Worm (Caenorhabditis elegans) whole organism, L2 larva: ENCODE data around the gene eri-9.

ENCODE experiments used
- blmp-1 ChIP-seq: sonication (generic microtip); optimal IDR thresholded peaks from 2 replicates; lab custom pipeline; 2017; ENCODE audit warnings: missing genetic modification characterization, mild to moderate bottlenecking, missing compliant biosample characterization, antibody characterized with exemption, moderate library complexity; ENCODE audit not compliant: insufficient read depth
- elt-1 ChIP-seq: fragments of 150-350 bp; optimal IDR thresholded peaks from 2 replicates; lab custom pipeline; 2014; ENCODE audit warnings: missing biosample characterization, missing genetic modification characterization
- elt-3 ChIP-seq: sonication (generic microtip); optimal IDR thresholded peaks from 2 replicates; lab custom pipeline; 2017; ENCODE audit warnings: missing biosample characterization, missing genetic modification characterization
- lsy-2 ChIP-seq, 2 experiments: fragments of 150-350 bp in 1 of 2; sonication (generic microtip) in 1 of 2; optimal IDR thresholded peaks; 2 replicates each; lab custom pipeline; 2014 to 2017; ENCODE audit warnings: missing biosample characterization in 2 of 2, missing genetic modification characterization in 2 of 2
- nhr-11 ChIP-seq: fragments of 150-350 bp; optimal IDR thresholded peaks from 2 replicates; lab custom pipeline; 2014; ENCODE audit warnings: missing biosample characterization, missing genetic modification characterization

- TF ChIP-seq elt-1 (tag; lab: Kevin White, UChicago) (no peak), elt-3 (no peak), blmp-1 (no peak), nhr-11 (tag; lab: Kevin White, UChicago) (no peak), lsy-2 (tag; optimal IDR thresholded peaks at IDR 0.05; lab: Kevin White, UChicago) (no peak)
Observed at ce11 chrIII:4910956-4911355, 21.3 kb upstream of the eri-9 start, which contains the start of gene F26F4.2.
